Fruit fly (Drosophila melanogaster) whole organism, embryonic: ENCODE measurements around the gene cbt.

Experiments
- Adf1 ChIP-seq: fragments of 200-800 bp; sonication (Bioruptor generic); IDR thresholded peaks from 2 replicates; pipeline ENCODE4 v1.3.6; 2022; ENCODE audit warnings: missing biosample characterization, missing genetic modification characterization
- CG10366 ChIP-seq: fragments of 200-800 bp; sonication (Bioruptor generic); IDR thresholded peaks from 2 replicates; pipeline ENCODE4 v1.3.6; 2022; ENCODE audit warnings: missing biosample characterization, missing genetic modification characterization
- CG10565 ChIP-seq: fragments of 200-800 bp; sonication (Bioruptor generic); optimal IDR thresholded peaks from 3 replicates; lab custom pipeline; 2016; ENCODE audit warnings: missing biosample characterization, mild to moderate bottlenecking, missing genetic modification characterization
- CG11560 ChIP-seq: fragments of 200-800 bp; sonication (Bioruptor generic); IDR thresholded peaks from 3 replicates; pipeline ENCODE4 v1.3.6; 2022; ENCODE audit warnings: missing biosample characterization, missing genetic modification characterization
- CG11695 ChIP-seq: fragments of 200-800 bp; sonication (Bioruptor generic); IDR thresholded peaks from 3 replicates; pipeline ENCODE4 v1.3.6; 2022; ENCODE audit warnings: missing biosample characterization, missing genetic modification characterization
- CG11696 ChIP-seq: fragments of 200-800 bp; sonication (Bioruptor generic); IDR thresholded peaks from 2 replicates; pipeline ENCODE4 v1.3.6; 2022; ENCODE audit warnings: missing biosample characterization, missing genetic modification characterization
- CG13775 ChIP-seq: fragments of 200-800 bp; sonication (Bioruptor generic); optimal IDR thresholded peaks from 3 replicates; lab custom pipeline; 2017; ENCODE audit warnings: missing biosample characterization, mild to moderate bottlenecking, missing genetic modification characterization
- CG14014 ChIP-seq: fragments of 200-800 bp; sonication (Bioruptor generic); IDR thresholded peaks from 2 replicates; pipeline ENCODE4 v1.3.6; 2022; ENCODE audit warnings: missing biosample characterization, missing genetic modification characterization
- CG1603 ChIP-seq: fragments of 200-800 bp; sonication (Bioruptor generic); optimal IDR thresholded peaks from 2 replicates; lab custom pipeline; 2019; ENCODE audit warnings: missing biosample characterization, mild to moderate bottlenecking, missing genetic modification characterization, moderate library complexity
- CG1647 ChIP-seq: fragments of 200-800 bp; sonication (Bioruptor generic); optimal IDR thresholded peaks from 3 replicates; lab custom pipeline; 2016; ENCODE audit warnings: missing biosample characterization, missing genetic modification characterization
- CG17612 ChIP-seq: fragments of 200-800 bp; sonication (Bioruptor generic); IDR thresholded peaks from 2 replicates; pipeline ENCODE4 v1.3.6; 2022; ENCODE audit warnings: missing biosample characterization, missing genetic modification characterization
- CG18262 ChIP-seq: fragments of 200-800 bp; optimal IDR thresholded peaks from 3 replicates; lab custom pipeline; 2019; ENCODE audit warnings: missing biosample characterization, mild to moderate bottlenecking, missing genetic modification characterization, moderate library complexity
- CG2120 ChIP-seq: fragments of 200-800 bp; sonication (Bioruptor generic); optimal IDR thresholded peaks from 3 replicates; lab custom pipeline; 2016; ENCODE audit warnings: missing biosample characterization, missing genetic modification characterization
- CG31388 ChIP-seq: fragments of 200-800 bp; sonication (Bioruptor generic); optimal IDR thresholded peaks from 2 replicates; lab custom pipeline; 2016; ENCODE audit warnings: missing biosample characterization, missing genetic modification characterization
- CG34376 ChIP-seq: fragments of 200-800 bp; sonication (Bioruptor generic); optimal IDR thresholded peaks from 2 replicates; lab custom pipeline; 2018; ENCODE audit warnings: missing biosample characterization, mild to moderate bottlenecking, missing genetic modification characterization
- CG34422 ChIP-seq: fragments of 200-800 bp; sonication (Bioruptor generic); IDR thresholded peaks from 3 replicates; pipeline ENCODE4 v1.3.6; 2022; ENCODE audit warnings: missing biosample characterization, missing genetic modification characterization
- CG4404 ChIP-seq: fragments of 200-800 bp; sonication (Bioruptor generic); IDR thresholded peaks from 2 replicates; pipeline ENCODE4 v1.3.6; 2022; ENCODE audit warnings: missing biosample characterization, missing genetic modification characterization
- CG6254 ChIP-seq: fragments of 200-800 bp; sonication (Bioruptor generic); optimal IDR thresholded peaks from 3 replicates; lab custom pipeline; 2017; ENCODE audit warnings: mild to moderate bottlenecking, missing biosample characterization, missing genetic modification reagents, missing genetic modification characterization
- CG6654 ChIP-seq: fragments of 200-800 bp; sonication (Bioruptor generic); optimal IDR thresholded peaks from 2 replicates; lab custom pipeline; 2017; ENCODE audit warnings: missing biosample characterization, mild to moderate bottlenecking, missing genetic modification characterization
- Dip3 ChIP-seq: fragments of 200-800 bp; sonication (Bioruptor generic); optimal IDR thresholded peaks from 3 replicates; lab custom pipeline; 2016; ENCODE audit warnings: missing biosample characterization, missing genetic modification characterization
- Doc3 ChIP-seq: fragments of 200-800 bp; sonication (Bioruptor generic); IDR thresholded peaks from 3 replicates; pipeline ENCODE4 v1.3.6; 2022; ENCODE audit warnings: missing biosample characterization, missing genetic modification characterization; ENCODE audit not compliant: partially characterized antibody
- Dp ChIP-seq: fragments of 200-800 bp; sonication (Bioruptor generic); optimal IDR thresholded peaks from 2 replicates; lab custom pipeline; 2018; ENCODE audit warnings: missing biosample characterization, mild to moderate bottlenecking, missing genetic modification characterization, moderate library complexity
- Drgx ChIP-seq: fragments of 200-800 bp; sonication (Bioruptor generic); IDR thresholded peaks from 2 replicates; pipeline ENCODE4 v1.3.6; 2022; ENCODE audit warnings: missing biosample characterization, missing genetic modification characterization
- ERR ChIP-seq: fragments of 200-800 bp; sonication (Bioruptor generic); optimal IDR thresholded peaks from 2 replicates; lab custom pipeline; 2016; ENCODE audit warnings: missing biosample characterization, missing genetic modification characterization
- HLH3B ChIP-seq: fragments of 200-800 bp; sonication (Bioruptor generic); IDR thresholded peaks from 2 replicates; pipeline ENCODE4 v1.3.6; 2022; ENCODE audit warnings: missing biosample characterization, missing genetic modification characterization
- Hmr ChIP-seq: fragments of 200-800 bp; sonication (Bioruptor generic); optimal IDR thresholded peaks from 3 replicates; lab custom pipeline; 2017; ENCODE audit warnings: mild to moderate bottlenecking, missing biosample characterization, missing genetic modification reagents, missing genetic modification characterization
- Hr3 ChIP-seq: fragments of 200-800 bp; sonication (Bioruptor generic); optimal IDR thresholded peaks from 3 replicates; lab custom pipeline; 2016; ENCODE audit warnings: missing biosample characterization, missing genetic modification characterization
- MTF-1 ChIP-seq: fragments of 200-800 bp; sonication (Bioruptor generic); optimal IDR thresholded peaks from 2 replicates; lab custom pipeline; 2018; ENCODE audit warnings: missing biosample characterization, mild to moderate bottlenecking, missing genetic modification characterization, borderline replicate concordance
- NFAT ChIP-seq: fragments of 200-800 bp; sonication (Bioruptor generic); IDR thresholded peaks from 2 replicates; pipeline ENCODE4 v1.3.6; 2022; ENCODE audit warnings: missing biosample characterization, missing genetic modification characterization
- Nf-YA ChIP-seq: fragments of 200-800 bp; sonication (Bioruptor generic); IDR thresholded peaks from 2 replicates; pipeline ENCODE4 v1.3.6; 2022; ENCODE audit warnings: missing biosample characterization, missing genetic modification characterization
- Nf-YB ChIP-seq: fragments of 200-800 bp; sonication (Bioruptor generic); optimal IDR thresholded peaks from 3 replicates; lab custom pipeline; 2019; ENCODE audit warnings: missing biosample characterization, mild to moderate bottlenecking, missing genetic modification characterization, moderate library complexity
- ase ChIP-seq: fragments of 200-800 bp; sonication (Bioruptor generic); IDR thresholded peaks from 3 replicates; pipeline ENCODE4 v1.3.6; 2022; ENCODE audit warnings: missing biosample characterization, missing genetic modification characterization
- bsh ChIP-seq, 2 experiments: fragments of 200-800 bp; sonication (Bioruptor generic); optimal IDR thresholded peaks; 2 replicates each; lab custom pipeline; 2017 to 2018; ENCODE audit warnings: mild to moderate bottlenecking in 2 of 2, missing biosample characterization in 2 of 2, missing genetic modification characterization in 2 of 2, moderate library complexity in 1 of 2
- dan ChIP-seq: fragments of 200-800 bp; sonication (Bioruptor generic); IDR thresholded peaks from 2 replicates; pipeline ENCODE4 v1.3.6; 2022; ENCODE audit warnings: missing biosample characterization, missing genetic modification characterization
- danr ChIP-seq: fragments of 200-800 bp; sonication (Bioruptor generic); IDR thresholded peaks from 2 replicates; pipeline ENCODE4 v1.3.6; 2022; ENCODE audit warnings: missing biosample characterization, missing genetic modification characterization
- en ChIP-seq: fragments of 200-800 bp; sonication (Bioruptor generic); optimal IDR thresholded peaks from 2 replicates; lab custom pipeline; 2016; ENCODE audit warnings: missing biosample characterization, missing genetic modification characterization
- gro ChIP-seq: fragments of 200-800 bp; sonication (Bioruptor generic); optimal IDR thresholded peaks from 2 replicates; lab custom pipeline; 2016; ENCODE audit warnings: missing biosample characterization, missing genetic modification characterization
- inv ChIP-seq: fragments of 200-800 bp; sonication (Bioruptor generic); IDR thresholded peaks from 2 replicates; pipeline ENCODE4 v1.3.6; 2022; ENCODE audit warnings: missing biosample characterization, missing genetic modification characterization; ENCODE audit not compliant: partially characterized antibody
- jumu ChIP-seq: fragments of 200-800 bp; sonication (Bioruptor generic); optimal IDR thresholded peaks from 3 replicates; lab custom pipeline; 2016; ENCODE audit warnings: missing biosample characterization, missing genetic modification characterization
- ken ChIP-seq: fragments of 200-800 bp; sonication (Bioruptor generic); IDR thresholded peaks from 3 replicates; pipeline ENCODE4 v1.3.6; 2022; ENCODE audit warnings: missing biosample characterization, missing genetic modification characterization
- p53 ChIP-seq: fragments of 200-800 bp; sonication (Bioruptor generic); optimal IDR thresholded peaks from 2 replicates; lab custom pipeline; 2016; ENCODE audit warnings: missing biosample characterization, missing genetic modification characterization
- prd ChIP-seq, 3 experiments: fragments of >200 bp in 2 of 3; fragments of 200-800 bp in 1 of 3; sonication (Bioruptor generic) in 1 of 3; optimal IDR thresholded peaks in 2 of 3; IDR thresholded peaks in 1 of 3; 2 replicates in 2 of 3; 3 replicates in 1 of 3; pipeline versions ENCODE4 v1.3.6 to Lab custom; 2017 to 2022; ENCODE audit warnings: missing biosample characterization in 1 of 3, missing genetic modification characterization in 1 of 3
- repo ChIP-seq: fragments of 200-800 bp; sonication (Bioruptor generic); optimal IDR thresholded peaks from 2 replicates; lab custom pipeline; 2016; ENCODE audit warnings: missing biosample characterization, missing genetic modification characterization
- ro ChIP-seq: fragments of 200-800 bp; sonication (Bioruptor generic); IDR thresholded peaks from 2 replicates; pipeline ENCODE4 v1.3.6; 2022; ENCODE audit warnings: missing biosample characterization, missing genetic modification characterization
- sens ChIP-seq: fragments of 200-800 bp; sonication (Bioruptor generic); peaks from one replicate; lab custom pipeline; 2016; ENCODE audit warnings: missing biosample characterization, missing genetic modification characterization
- sna ChIP-seq: fragments of 200-800 bp; sonication (Bioruptor generic); IDR thresholded peaks from 2 replicates; pipeline ENCODE4 v1.3.6; 2022; ENCODE audit warnings: missing biosample characterization, missing genetic modification characterization; ENCODE audit not compliant: partially characterized antibody
- sug ChIP-seq: fragments of 200-800 bp; optimal IDR thresholded peaks from 2 replicates; lab custom pipeline; 2019; ENCODE audit warnings: missing biosample characterization, mild to moderate bottlenecking, missing genetic modification characterization, moderate library complexity
- unpg ChIP-seq: fragments of 200-800 bp; sonication (Bioruptor generic); optimal IDR thresholded peaks from 3 replicates; lab custom pipeline; 2018; ENCODE audit warnings: missing biosample characterization, mild to moderate bottlenecking, missing genetic modification characterization, moderate library complexity
- zen2 ChIP-seq: fragments of 200-800 bp; sonication (Bioruptor generic); IDR thresholded peaks from 3 replicates; pipeline ENCODE4 v1.3.6; 2022; ENCODE audit warnings: missing biosample characterization, missing genetic modification characterization; ENCODE audit not compliant: partially characterized antibody

The cbt gene

dm6 chr2L:441927-442691, 37.4 kb downstream of the cbt start (continued):
- TF ChIP-seq Dp (no peak), CG6254 (GFP tag; lab: Kevin White, UChicago) (peak; percentile 84), zen2 (GFP tag; lab: Robert Waterston, UW) (no peak), Adf1 (GFP tag; lab: Robert Waterston, UW) (no peak), CG14014 (GFP tag; lab: Robert Waterston, UW) (peak; percentile 57; the same call in 1 of the 2 replicates), CG11696 (GFP tag; lab: Robert Waterston, UW) (peak; percentile 51; the same call in 1 of the 2 replicates), CG31388 (GFP tag; lab: Kevin White, UChicago) (peak; percentile 43), ERR (GFP tag; lab: Kevin White, UChicago) (peak; percentile 27), jumu (GFP tag; lab: Kevin White, UChicago) (peak; percentile 81), dan (GFP tag; lab: Robert Waterston, UW) (peak; percentile 70), CG10565 (GFP tag; lab: Kevin White, UChicago) (peak; percentile 25), Doc3 (GFP tag; lab: Robert Waterston, UW) (no peak), Dip3 (peak; percentile 17), CG10366 (GFP tag; lab: Robert Waterston, UW) (peak; percentile 84), ken (GFP tag; lab: Robert Waterston, UW) (peak; percentile 91), CG2120 (no peak), ro (GFP tag; lab: Robert Waterston, UW) (peak; percentile 62; the same call in 1 of the 2 replicates), Nf-YB (GFP tag; lab: Kevin White, UChicago) (peak; percentile 45), Hr3 (GFP tag; lab: Kevin White, UChicago) (peak; percentile 75), p53 (GFP tag; lab: Kevin White, UChicago) (peak; percentile 72), CG11695 (peak; percentile 53; the same call in 1 of the 3 replicates), Drgx (GFP tag; lab: Robert Waterston, UW) (peak; percentile 91), CG34376 (GFP tag; lab: Kevin White, UChicago) (no peak), CG17612 (0 out of 2 replicates have a peak, but pooled peaks have one; percentile 23), en (GFP tag; lab: Kevin White, UChicago) (peak; percentile 61), bsh (GFP tag; optimal IDR thresholded peaks at IDR 0.05; lab: Kevin White, UChicago) (peak; percentile 88 to 89), inv (GFP tag; lab: Robert Waterston, UW) (no peak), NFAT (GFP tag; lab: Robert Waterston, UW) (no peak), gro (GFP tag; lab: Kevin White, UChicago) (no peak), CG11560 (tag; lab: Robert Waterston, UW) (no peak), unpg (GFP tag; lab: Kevin White, UChicago) (no peak), CG1603 (tag; lab: Kevin White, UChicago) (peak; percentile 96), HLH3B (GFP tag; lab: Robert Waterston, UW) (peak; percentile 90), repo (GFP tag; lab: Kevin White, UChicago) (peak; percentile 73), Hmr (GFP tag; lab: Kevin White, UChicago) (peak; percentile 31), Nf-YA (GFP tag; lab: Robert Waterston, UW) (peak; percentile 71), MTF-1 (GFP tag; lab: Kevin White, UChicago) (peak; percentile 75), sug (no peak), ase (GFP tag; lab: Robert Waterston, UW) (peak; percentile 80; the same call in 2 of the 3 replicates), CG13775 (peak; percentile 59), CG1647 (GFP tag; lab: Kevin White, UChicago) (peak; percentile 43), CG4404 (GFP tag; lab: Robert Waterston, UW) (peak; percentile 83), danr (GFP tag; lab: Robert Waterston, UW) (peak; percentile 48; the same call in 1 of the 2 replicates), CG18262 (tag; lab: Kevin White, UChicago) (peak; percentile 90), sens (GFP tag; lab: Kevin White, UChicago) (peak; percentile 98), CG6654 (peak; percentile 42), CG34422 (peak; percentile 87), prd (optimal IDR thresholded peaks at IDR 0.05; lab: Kevin White, UChicago) (no peak), prd (GFP tag; IDR thresholded peaks at IDR 0.05; lab: Robert Waterston, UW) (peak; percentile 92), sna (GFP tag; lab: Robert Waterston, UW) (no peak)
